Fruit fly (Drosophila melanogaster) whole organism, embryonic: ENCODE results near the gene sws.

Experiments used
- Bdp1 ChIP-seq: fragments of 200-800 bp; sonication (Bioruptor generic); optimal IDR thresholded peaks from 3 replicates; lab custom pipeline; 2016; ENCODE audit warnings: missing biosample characterization, missing genetic modification characterization
- CG10274 ChIP-seq: fragments of 200-800 bp; sonication (Bioruptor generic); optimal IDR thresholded peaks from 3 replicates; lab custom pipeline; 2017; ENCODE audit warnings: missing biosample characterization, mild to moderate bottlenecking, missing genetic modification characterization
- CG10543 ChIP-seq: fragments of 200-800 bp; sonication (Bioruptor generic); optimal IDR thresholded peaks from 3 replicates; lab custom pipeline; 2017; ENCODE audit warnings: missing biosample characterization, mild to moderate bottlenecking, missing genetic modification characterization, moderate library complexity
- CG10959 ChIP-seq: fragments of 200-800 bp; sonication (Bioruptor generic); IDR thresholded peaks from 2 replicates; pipeline ENCODE4 v1.3.6; 2022; ENCODE audit warnings: missing biosample characterization, missing genetic modification characterization
- CG11696 ChIP-seq: fragments of 200-800 bp; sonication (Bioruptor generic); IDR thresholded peaks from 2 replicates; pipeline ENCODE4 v1.3.6; 2022; ENCODE audit warnings: missing biosample characterization, missing genetic modification characterization
- CG12071 ChIP-seq: fragments of 200-800 bp; sonication (Bioruptor generic); optimal IDR thresholded peaks from 3 replicates; lab custom pipeline; 2018; ENCODE audit warnings: missing biosample characterization, mild to moderate bottlenecking, missing genetic modification characterization
- CG13296 ChIP-seq: fragments of 200-800 bp; sonication (Bioruptor generic); optimal IDR thresholded peaks from 3 replicates; lab custom pipeline; 2018; ENCODE audit warnings: missing biosample characterization, mild to moderate bottlenecking, missing genetic modification characterization
- CG13424 ChIP-seq: fragments of 200-800 bp; sonication (Bioruptor generic); optimal IDR thresholded peaks from 2 replicates; lab custom pipeline; 2019; ENCODE audit warnings: missing biosample characterization, mild to moderate bottlenecking, missing genetic modification characterization, moderate library complexity
- CG1529 ChIP-seq: fragments of 200-800 bp; sonication (Bioruptor generic); optimal IDR thresholded peaks from 3 replicates; lab custom pipeline; 2018; ENCODE audit warnings: missing biosample characterization, missing genetic modification characterization
- CG16813 ChIP-seq: fragments of 200-800 bp; sonication (Bioruptor generic); IDR thresholded peaks from 3 replicates; pipeline ENCODE4 v1.3.6; 2022; ENCODE audit warnings: missing biosample characterization, missing genetic modification characterization; ENCODE audit not compliant: partially characterized antibody
- CG17912 ChIP-seq: fragments of 200-800 bp; sonication (Bioruptor generic); optimal IDR thresholded peaks from 2 replicates; lab custom pipeline; 2018; ENCODE audit warnings: missing biosample characterization, mild to moderate bottlenecking, missing genetic modification characterization
- CG18011 ChIP-seq: fragments of 200-800 bp; sonication (Bioruptor generic); optimal IDR thresholded peaks from 2 replicates; lab custom pipeline; 2017; ENCODE audit warnings: missing biosample characterization, missing genetic modification characterization, mild to moderate bottlenecking, moderate library complexity, missing genotype
- CG18262 ChIP-seq: fragments of 200-800 bp; optimal IDR thresholded peaks from 3 replicates; lab custom pipeline; 2019; ENCODE audit warnings: missing biosample characterization, mild to moderate bottlenecking, missing genetic modification characterization, moderate library complexity
- CG2129 ChIP-seq: fragments of 200-800 bp; sonication (Bioruptor generic); IDR thresholded peaks from 2 replicates; pipeline ENCODE4 v1.3.6; 2022; ENCODE audit warnings: missing biosample characterization, missing genetic modification characterization; ENCODE audit not compliant: partially characterized antibody
- CG30431 ChIP-seq: fragments of 200-800 bp; sonication (Bioruptor generic); optimal IDR thresholded peaks from 2 replicates; lab custom pipeline; 2017; ENCODE audit warnings: missing biosample characterization, missing genetic modification characterization
- CG33557 ChIP-seq: fragments of 200-800 bp; sonication (Bioruptor generic); optimal IDR thresholded peaks from 2 replicates; lab custom pipeline; 2019; ENCODE audit warnings: missing biosample characterization, mild to moderate bottlenecking, missing genetic modification characterization, moderate library complexity
- CG34224 ChIP-seq: fragments of 200-800 bp; sonication (Bioruptor generic); IDR thresholded peaks from 3 replicates; pipeline ENCODE4 v1.3.6; 2022; ENCODE audit warnings: missing biosample characterization, missing genetic modification characterization; ENCODE audit not compliant: partially characterized antibody
- CG34376 ChIP-seq: fragments of 200-800 bp; sonication (Bioruptor generic); optimal IDR thresholded peaks from 2 replicates; lab custom pipeline; 2018; ENCODE audit warnings: missing biosample characterization, mild to moderate bottlenecking, missing genetic modification characterization
- CG3847 ChIP-seq: fragments of 200-800 bp; sonication (Bioruptor generic); IDR thresholded peaks from 2 replicates; pipeline ENCODE4 v1.3.6; 2022; ENCODE audit warnings: missing biosample characterization, missing genetic modification characterization
- CG6854 ChIP-seq: fragments of 200-800 bp; sonication (Bioruptor generic); optimal IDR thresholded peaks from 3 replicates; lab custom pipeline; 2017; ENCODE audit warnings: missing biosample characterization, mild to moderate bottlenecking, missing genetic modification characterization
- CG7556 ChIP-seq: fragments of 200-800 bp; sonication (Bioruptor generic); optimal IDR thresholded peaks from 2 replicates; lab custom pipeline; 2017; ENCODE audit warnings: missing biosample characterization, mild to moderate bottlenecking, missing genetic modification characterization
- CG7839 ChIP-seq: fragments of 200-800 bp; sonication (Bioruptor generic); optimal IDR thresholded peaks from 3 replicates; lab custom pipeline; 2018; ENCODE audit warnings: missing biosample characterization, mild to moderate bottlenecking, missing genetic modification characterization, moderate library complexity
- CG8290 ChIP-seq, 3 experiments: fragments of 200-800 bp; sonication (Bioruptor generic); optimal IDR thresholded peaks; 2 replicates each; lab custom pipeline; 2016 to 2019; ENCODE audit warnings: missing biosample characterization in 3 of 3, missing genetic modification characterization in 3 of 3, mild to moderate bottlenecking in 2 of 3, moderate library complexity in 1 of 3
- CG9817 ChIP-seq: fragments of 200-800 bp; sonication (Bioruptor generic); optimal IDR thresholded peaks from 2 replicates; lab custom pipeline; 2018; ENCODE audit warnings: missing biosample characterization, mild to moderate bottlenecking, missing genetic modification characterization, moderate library complexity
- CoRest ChIP-seq: fragments of 200-800 bp; sonication (Bioruptor generic); optimal IDR thresholded peaks from 3 replicates; lab custom pipeline; 2018; ENCODE audit warnings: missing biosample characterization, mild to moderate bottlenecking, missing genetic modification characterization, moderate library complexity
- CrebB ChIP-seq: fragments of 200-800 bp; sonication (Bioruptor generic); optimal IDR thresholded peaks from 3 replicates; lab custom pipeline; 2018; ENCODE audit warnings: missing biosample characterization, mild to moderate bottlenecking, missing genetic modification characterization
- Doc3 ChIP-seq: fragments of 200-800 bp; sonication (Bioruptor generic); IDR thresholded peaks from 3 replicates; pipeline ENCODE4 v1.3.6; 2022; ENCODE audit warnings: missing biosample characterization, missing genetic modification characterization; ENCODE audit not compliant: partially characterized antibody
- E2f2 ChIP-seq: fragments of 200-800 bp; sonication (Bioruptor generic); IDR thresholded peaks from 2 replicates; pipeline ENCODE4 v1.3.6; 2022; ENCODE audit warnings: missing biosample characterization, missing genetic modification characterization
- ERR ChIP-seq: fragments of 200-800 bp; sonication (Bioruptor generic); optimal IDR thresholded peaks from 2 replicates; lab custom pipeline; 2016; ENCODE audit warnings: missing biosample characterization, missing genetic modification characterization
- Fer1 ChIP-seq: fragments of 200-800 bp; sonication (Bioruptor generic); optimal IDR thresholded peaks from 2 replicates; lab custom pipeline; 2017; ENCODE audit warnings: missing biosample characterization, mild to moderate bottlenecking, missing genetic modification characterization
- Fer2 ChIP-seq: fragments of 200-800 bp; sonication (Bioruptor generic); optimal IDR thresholded peaks from 2 replicates; lab custom pipeline; 2018; ENCODE audit warnings: missing biosample characterization, mild to moderate bottlenecking, missing genetic modification characterization, moderate library complexity
- HLH4C ChIP-seq: fragments of 200-800 bp; sonication (Bioruptor generic); IDR thresholded peaks from 3 replicates; pipeline ENCODE4 v1.3.6; 2022; ENCODE audit warnings: missing biosample characterization, missing genetic modification characterization; ENCODE audit not compliant: partially characterized antibody
- Lpt ChIP-seq: fragments of >200 bp; optimal IDR thresholded peaks from 2 replicates; lab custom pipeline; 2018; ENCODE audit warnings: missing biosample characterization, missing genetic modification characterization
- MTF-1 ChIP-seq: fragments of 200-800 bp; sonication (Bioruptor generic); optimal IDR thresholded peaks from 2 replicates; lab custom pipeline; 2018; ENCODE audit warnings: missing biosample characterization, mild to moderate bottlenecking, missing genetic modification characterization, borderline replicate concordance
- NfI ChIP-seq: fragments of 200-800 bp; sonication (Bioruptor generic); optimal IDR thresholded peaks from 3 replicates; lab custom pipeline; 2018; ENCODE audit warnings: missing biosample characterization, mild to moderate bottlenecking, missing genetic modification characterization, moderate library complexity
- Sox102F ChIP-seq: fragments of 200-800 bp; sonication (Bioruptor generic); optimal IDR thresholded peaks from 2 replicates; lab custom pipeline; 2018; ENCODE audit warnings: missing biosample characterization, mild to moderate bottlenecking, missing genetic modification characterization, moderate library complexity
- Usf ChIP-seq: fragments of 200-800 bp; sonication (Bioruptor generic); optimal IDR thresholded peaks from 2 replicates; lab custom pipeline; 2017; ENCODE audit warnings: missing genotype, missing biosample characterization, missing genetic modification characterization
- crol ChIP-seq: fragments of 200-800 bp; sonication (Bioruptor generic); IDR thresholded peaks from 2 replicates; pipeline ENCODE4 v1.3.6; 2022; ENCODE audit warnings: missing biosample characterization, missing genetic modification characterization
- cwo ChIP-seq: fragments of 200-800 bp; sonication (Bioruptor generic); optimal IDR thresholded peaks from 3 replicates; lab custom pipeline; 2017; ENCODE audit warnings: missing biosample characterization, missing genetic modification characterization, mild to moderate bottlenecking, moderate library complexity, missing genetic modification reagents
- ems ChIP-seq: fragments of 200-800 bp; sonication (Bioruptor generic); optimal IDR thresholded peaks from 3 replicates; lab custom pipeline; 2016; ENCODE audit warnings: missing biosample characterization, missing genetic modification characterization
- fd96Cb ChIP-seq: fragments of 200-800 bp; sonication (Bioruptor generic); optimal IDR thresholded peaks from 2 replicates; lab custom pipeline; 2018; ENCODE audit warnings: missing biosample characterization, mild to moderate bottlenecking, missing genetic modification characterization, moderate library complexity
- gro ChIP-seq: fragments of 200-800 bp; sonication (Bioruptor generic); optimal IDR thresholded peaks from 2 replicates; lab custom pipeline; 2016; ENCODE audit warnings: missing biosample characterization, missing genetic modification characterization
- kay ChIP-seq: fragments of 200-800 bp; sonication (Bioruptor generic); optimal IDR thresholded peaks from 2 replicates; lab custom pipeline; 2016; ENCODE audit warnings: missing biosample characterization, missing genetic modification characterization
- lmd ChIP-seq: fragments of 200-800 bp; sonication (Bioruptor generic); IDR thresholded peaks from 2 replicates; pipeline ENCODE4 v1.3.6; 2022; ENCODE audit warnings: missing biosample characterization, missing genetic modification characterization
- nmo ChIP-seq: fragments of 200-800 bp; sonication (Bioruptor generic); optimal IDR thresholded peaks from 2 replicates; lab custom pipeline; 2018; ENCODE audit warnings: missing biosample characterization, mild to moderate bottlenecking, missing genetic modification characterization, moderate library complexity
- org-1 ChIP-seq: fragments of 200-800 bp; sonication (Bioruptor generic); optimal IDR thresholded peaks from 2 replicates; lab custom pipeline; 2017; ENCODE audit warnings: missing biosample characterization, missing genetic modification characterization
- pnt ChIP-seq: fragments of 200-800 bp; sonication (Bioruptor generic); optimal IDR thresholded peaks from 3 replicates; lab custom pipeline; 2016; ENCODE audit warnings: missing biosample characterization, missing genetic modification characterization
- pros ChIP-seq: fragments of 200-800 bp; sonication (Bioruptor generic); optimal IDR thresholded peaks from 3 replicates; lab custom pipeline; 2019; ENCODE audit warnings: missing biosample characterization, mild to moderate bottlenecking, missing genetic modification characterization, moderate library complexity
- sens ChIP-seq: fragments of 200-800 bp; sonication (Bioruptor generic); peaks from one replicate; lab custom pipeline; 2016; ENCODE audit warnings: missing biosample characterization, missing genetic modification characterization

Gene sws

dm6 chrX:7970396-7970795, 2.4 kb upstream of the sws start (continued):
- TF ChIP-seq CG7839 = peak; percentile 67
- peak; percentile 58 for TF ChIP-seq CG18262 (tag; lab: Kevin White, UChicago)
- no peak for TF ChIP-seq CG17912 (GFP tag; lab: Kevin White, UChicago)
- TF ChIP-seq Doc3 (GFP tag; lab: Robert Waterston, UW) = peak; percentile 67
- peak; percentile 17 for TF ChIP-seq CG6854 (GFP tag; lab: Kevin White, UChicago)
- peak; percentile 28; the same call in 1 of the 3 replicates for TF ChIP-seq CG34224
- TF ChIP-seq CG30431 (GFP tag; lab: Kevin White, UChicago) = no peak
- peak; percentile 33 for TF ChIP-seq CG12071
- peak; percentile 56 for TF ChIP-seq CoRest
- no peak for TF ChIP-seq E2f2 (GFP tag; lab: Robert Waterston, UW)
- TF ChIP-seq CrebB = no peak
- TF ChIP-seq CG9817 (tag; lab: Kevin White, UChicago) = peak; percentile 57
- no peak for TF ChIP-seq MTF-1
- TF ChIP-seq Sox102F (GFP tag; lab: Kevin White, UChicago) = peak; percentile 66
- TF ChIP-seq CG34376 (GFP tag; lab: Kevin White, UChicago) = peak; percentile 39
- peak; percentile 43; the same call in 1 of the 2 replicates for TF ChIP-seq CG2129 (GFP tag; lab: Robert Waterston, UW)
- TF ChIP-seq CG11696 (GFP tag; lab: Robert Waterston, UW) = no peak
- TF ChIP-seq CG7556 (GFP tag; lab: Kevin White, UChicago) = peak; percentile 69
- peak; percentile 28 for TF ChIP-seq CG1529 (GFP tag; lab: Kevin White, UChicago)
- TF ChIP-seq HLH4C (GFP tag; lab: Robert Waterston, UW) = peak; percentile 36; the same call in 1 of the 3 replicates
- TF ChIP-seq lmd (GFP tag; lab: Robert Waterston, UW) = peak; percentile 38; the same call in 1 of the 2 replicates
- peak; percentile 54 for TF ChIP-seq gro
- no peak for TF ChIP-seq ERR (GFP tag; lab: Kevin White, UChicago)
- peak; percentile 68 for TF ChIP-seq Fer1
- peak; percentile 33 for TF ChIP-seq CG10543 (GFP tag; lab: Kevin White, UChicago)
- no peak for TF ChIP-seq CG8290 (GFP tag; optimal IDR thresholded peaks at IDR 0.05; lab: Kevin White, UChicago)
- peak in 1 of 2 experiments; percentile 9 for TF ChIP-seq CG8290 (tag; optimal IDR thresholded peaks at IDR 0.05; lab: Kevin White, UChicago)
- TF ChIP-seq NfI (GFP tag; lab: Kevin White, UChicago) = peak; percentile 45
- peak; percentile 25 for TF ChIP-seq cwo (GFP tag; lab: Kevin White, UChicago)
- no peak for TF ChIP-seq Lpt (GFP tag; lab: Kevin White, UChicago)
- TF ChIP-seq kay (GFP tag; lab: Kevin White, UChicago) = no peak
- no peak for TF ChIP-seq Fer2 (tag; lab: Kevin White, UChicago)
- TF ChIP-seq org-1 (GFP tag; lab: Kevin White, UChicago) = peak; percentile 39
- peak; percentile 56 for TF ChIP-seq CG16813
- TF ChIP-seq CG3847 (GFP tag; lab: Robert Waterston, UW) = 0 out of 2 replicates have a peak, but pooled peaks have one; percentile 18
- peak; percentile 47 for TF ChIP-seq CG13296 (GFP tag; lab: Kevin White, UChicago)
- TF ChIP-seq ems (GFP tag; lab: Kevin White, UChicago) = peak; percentile 51
- no peak for TF ChIP-seq CG10959 (GFP tag; lab: Robert Waterston, UW)
- peak; percentile 48 for TF ChIP-seq nmo (GFP tag; lab: Kevin White, UChicago)
- TF ChIP-seq fd96Cb = peak; percentile 47
- TF ChIP-seq Usf (GFP tag; lab: Kevin White, UChicago) = no peak
- no peak for TF ChIP-seq crol (GFP tag; lab: Robert Waterston, UW)
- TF ChIP-seq pnt (GFP tag; lab: Kevin White, UChicago) = peak; percentile 9
- TF ChIP-seq CG18011 (GFP tag; lab: Kevin White, UChicago) = no peak
- peak; percentile 21 for TF ChIP-seq Bdp1
- peak; percentile 20 for TF ChIP-seq pros
- peak; percentile 70 for TF ChIP-seq CG13424 (tag; lab: Kevin White, UChicago)
- TF ChIP-seq CG10274 (GFP tag; lab: Kevin White, UChicago) = no peak
- peak; percentile 90 for TF ChIP-seq sens
- peak; percentile 7 for TF ChIP-seq CG33557 (GFP tag; lab: Kevin White, UChicago)
